Fruit fly (Drosophila melanogaster): Measurements from ENCODE around the gene beat-Ic.

The beat-Ic gene

dm6 chr2L:16003541-16003940, 3.5 kb downstream of the beat-Ic start, which contains the start of gene CG34167:
TSS of gene CG34167 (minus strand) at chr2L:16003641.
- TF ChIP-seq tai (GFP tag; optimal IDR thresholded peaks at IDR 0.05), result no peak
- TF ChIP-seq Abd-B (GFP tag; optimal IDR thresholded peaks at IDR 0.05), result no peak
- TF ChIP-seq ey (GFP tag; optimal IDR thresholded peaks at IDR 0.05), result no peak
- no peak for TF ChIP-seq OdsH (GFP tag; optimal IDR thresholded peaks at IDR 0.05)
- TF ChIP-seq Hr83 (GFP tag; optimal IDR thresholded peaks at IDR 0.05; ENCODE audit: poor library complexity, severe bottlenecking), result no peak
- no peak for TF ChIP-seq Mio (GFP tag; optimal IDR thresholded peaks at IDR 0.05)
- no peak for TF ChIP-seq usp (GFP tag; optimal IDR thresholded peaks at IDR 0.05)
- no peak for TF ChIP-seq GATAd (GFP tag; optimal IDR thresholded peaks at IDR 0.05)
- TF ChIP-seq fru (GFP tag; optimal IDR thresholded peaks at IDR 0.05), result no peak
- no peak for TF ChIP-seq Myc (optimal IDR thresholded peaks at IDR 0.05)
- TF ChIP-seq sv (GFP tag; optimal IDR thresholded peaks at IDR 0.05), result no peak
- TF ChIP-seq Jra (GFP tag; optimal IDR thresholded peaks at IDR 0.05), result no peak
- TF ChIP-seq jim (GFP tag; optimal IDR thresholded peaks at IDR 0.05), result no peak
- no peak for TF ChIP-seq woc (GFP tag; optimal IDR thresholded peaks at IDR 0.05)
- TF ChIP-seq CG32264 (GFP tag; optimal IDR thresholded peaks at IDR 0.05), result no peak

- TF ChIP-seq br (GFP tag; optimal IDR thresholded peaks at IDR 0.05) (no peak), CrebA (GFP tag; optimal IDR thresholded peaks at IDR 0.05; ENCODE audit: borderline replicate concordance) (no peak), woc (GFP tag; optimal IDR thresholded peaks at IDR 0.05) (no peak), Rel (GFP tag; optimal IDR thresholded peaks at IDR 0.05) (no peak), Rel (tag; optimal IDR thresholded peaks at IDR 0.05) (no peak)
Measured at dm6 chr2L:16004025-16004424, 3.9 kb downstream of the beat-Ic start, which contains the start of the genes CG13245 and CG43816. TSS of gene CG13245 (plus strand) at chr2L:16004325. TSS of gene CG43816 (plus strand) at chr2L:16004325.

- no peak for TF ChIP-seq N (GFP tag; optimal IDR thresholded peaks at IDR 0.05)
- no peak for TF ChIP-seq dsf (GFP tag; optimal IDR thresholded peaks at IDR 0.05; ENCODE audit: borderline replicate concordance)
- TF ChIP-seq br (GFP tag; optimal IDR thresholded peaks at IDR 0.05), result no peak
- no peak for TF ChIP-seq h (GFP tag; optimal IDR thresholded peaks at IDR 0.05)
- TF ChIP-seq rgr (GFP tag; optimal IDR thresholded peaks at IDR 0.05), result no peak
- no peak for TF ChIP-seq fru (GFP tag; optimal IDR thresholded peaks at IDR 0.05)
- no peak for TF ChIP-seq CrebA (GFP tag; optimal IDR thresholded peaks at IDR 0.05; ENCODE audit: borderline replicate concordance)
- no peak for TF ChIP-seq CG9705 (GFP tag; optimal IDR thresholded peaks at IDR 0.05)
- no peak for TF ChIP-seq Vsx2 (GFP tag; optimal IDR thresholded peaks at IDR 0.05; ENCODE audit: partially characterized antibody)
- TF ChIP-seq ey (GFP tag; optimal IDR thresholded peaks at IDR 0.05), result no peak
- TF ChIP-seq dmrt93B (GFP tag; optimal IDR thresholded peaks at IDR 0.05), result no peak
Measured at dm6 chr2L:16006179-16006578, 6.1 kb downstream of the beat-Ic start, which contains the start of gene CG31820. TSS of gene CG31820 (minus strand) at chr2L:16006279.

- TF ChIP-seq fru (GFP tag; optimal IDR thresholded peaks at IDR 0.05), result no peak
- TF ChIP-seq Jra (GFP tag; optimal IDR thresholded peaks at IDR 0.05), result no peak
Measured at dm6 chr2L:16026693-16027092, 26.6 kb downstream of the beat-Ic start.

dm6 chr2L:16040255-16040654, 40.2 kb downstream of the beat-Ic start:
- TF ChIP-seq Hr78 (GFP tag; optimal IDR thresholded peaks at IDR 0.05) (no peak), Hnf4 (GFP tag; optimal IDR thresholded peaks at IDR 0.05) (no peak)

- TF ChIP-seq pan (optimal IDR thresholded peaks at IDR 0.05) (no peak), Hr83 (GFP tag; optimal IDR thresholded peaks at IDR 0.05; ENCODE audit: poor library complexity, severe bottlenecking) (no peak), CG32264 (GFP tag; optimal IDR thresholded peaks at IDR 0.05) (no peak), OdsH (GFP tag; optimal IDR thresholded peaks at IDR 0.05) (no peak), lola (GFP tag; optimal IDR thresholded peaks at IDR 0.05) (no peak), jim (GFP tag; optimal IDR thresholded peaks at IDR 0.05) (no peak), Vsx2 (GFP tag; optimal IDR thresholded peaks at IDR 0.05; ENCODE audit: partially characterized antibody) (no peak), CrebA (GFP tag; optimal IDR thresholded peaks at IDR 0.05; ENCODE audit: borderline replicate concordance) (no peak), Dif (GFP tag; optimal IDR thresholded peaks at IDR 0.05; ENCODE audit: partially characterized antibody) (no peak), tai (GFP tag; optimal IDR thresholded peaks at IDR 0.05) (no peak), h (GFP tag; optimal IDR thresholded peaks at IDR 0.05) (no peak), CG9705 (GFP tag; optimal IDR thresholded peaks at IDR 0.05) (no peak), dl (GFP tag; optimal IDR thresholded peaks at IDR 0.05; ENCODE audit: insufficient read depth in 1 of 2, partially characterized antibody in 2 of 2) (no peak)
Measured at dm6 chr2L:16041727-16042126, 41.6 kb downstream of the beat-Ic start, which contains the start of the genes BicC and CG45084. TSS of gene BicC (plus strand) at chr2L:16042047. TSS of gene CG45084 (plus strand) at chr2L:16042047.

All from whole organism, wandering third instar larva.